Fruit fly (Drosophila melanogaster) whole organism, pupa: Measurements from ENCODE around the gene CG31029.

ENCODE experiments used
- CG10348 ChIP-seq: fragments of 200-800 bp; sonication (Bioruptor generic); IDR thresholded peaks from 2 replicates; pipeline ENCODE4 v1.3.6; 2022; ENCODE audit warnings: missing biosample characterization, missing genetic modification characterization
- CG15710 ChIP-seq: fragments of 200-800 bp; sonication (Bioruptor generic); optimal IDR thresholded peaks from 2 replicates; lab custom pipeline; 2018; ENCODE audit warnings: missing biosample characterization, mild to moderate bottlenecking, missing genetic modification characterization, moderate library complexity
- CG17806 ChIP-seq: fragments of 200-800 bp; sonication (Bioruptor generic); optimal IDR thresholded peaks from 2 replicates; lab custom pipeline; 2018; ENCODE audit warnings: missing biosample characterization, mild to moderate bottlenecking, missing genetic modification characterization, moderate library complexity
- CG32121 ChIP-seq: fragments of 200-800 bp; sonication (Bioruptor generic); IDR thresholded peaks from 2 replicates; pipeline ENCODE4 v1.3.6; 2022; ENCODE audit warnings: missing biosample characterization, missing genetic modification characterization
- CG34367 ChIP-seq: fragments of 200-800 bp; sonication (Bioruptor generic); optimal IDR thresholded peaks from 2 replicates; lab custom pipeline; 2018; ENCODE audit warnings: missing biosample characterization, mild to moderate bottlenecking, missing genetic modification characterization
- CG4496 ChIP-seq: fragments of 200-800 bp; sonication (Bioruptor generic); IDR thresholded peaks from 3 replicates; pipeline ENCODE4 v1.3.6; 2022; ENCODE audit warnings: missing biosample characterization, missing genetic modification characterization
- CG8159 ChIP-seq: fragments of 200-800 bp; sonication (Bioruptor generic); optimal IDR thresholded peaks from 3 replicates; lab custom pipeline; 2018; ENCODE audit warnings: missing biosample characterization, mild to moderate bottlenecking, missing genetic modification characterization, moderate library complexity
- Pif1B ChIP-seq: fragments of 200-800 bp; sonication (Bioruptor generic); optimal IDR thresholded peaks from 3 replicates; lab custom pipeline; 2016; ENCODE audit warnings: missing biosample characterization, missing genetic modification characterization
- Snoo ChIP-seq: fragments of 200-800 bp; sonication (Bioruptor generic); optimal IDR thresholded peaks from 3 replicates; lab custom pipeline; 2017; ENCODE audit warnings: missing biosample characterization, mild to moderate bottlenecking, missing genetic modification characterization, inconsistent platforms
- rn ChIP-seq: fragments of 200-800 bp; sonication (Bioruptor generic); IDR thresholded peaks from 2 replicates; pipeline ENCODE4 v1.3.6; 2022; ENCODE audit warnings: missing biosample characterization, missing genetic modification characterization

DNA sequence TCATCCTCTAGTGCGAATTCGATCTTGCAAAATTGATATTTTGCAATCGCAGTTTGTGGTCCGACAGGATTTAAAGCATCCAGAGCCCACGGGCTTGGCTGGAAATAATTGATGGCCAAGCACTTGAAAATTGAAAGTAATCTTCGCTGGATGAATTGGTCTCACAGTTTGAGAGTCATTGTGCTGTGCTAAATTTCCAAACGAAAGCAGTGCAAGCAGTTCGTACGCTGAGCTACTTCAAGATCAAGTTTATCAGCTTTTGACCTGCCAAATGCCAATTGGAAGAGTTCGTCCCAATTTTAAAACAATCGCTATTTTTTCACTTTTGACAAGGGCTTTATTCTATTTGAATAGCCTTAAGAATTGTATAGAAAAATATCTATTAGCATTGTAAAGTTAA lies 21.7 kb upstream of the CG31029 start:
- TF ChIP-seq Snoo (tag; lab: Kevin White, UChicago): no peak
- TF ChIP-seq CG17806 (tag; lab: Kevin White, UChicago): no peak
- TF ChIP-seq CG34367 (tag; lab: Kevin White, UChicago): no peak
- TF ChIP-seq CG4496 (GFP tag; lab: Robert Waterston, UW): peak; percentile 17; the same call in 1 of the 3 replicates
- no peak for TF ChIP-seq CG8159 (tag; lab: Kevin White, UChicago)
- no peak for TF ChIP-seq Pif1B (GFP tag; lab: Kevin White, UChicago)
- TF ChIP-seq rn (GFP tag; lab: Robert Waterston, UW): no peak
- no peak for TF ChIP-seq CG32121 (GFP tag; lab: Robert Waterston, UW)
- no peak for TF ChIP-seq CG15710 (tag; lab: Kevin White, UChicago)
- no peak for TF ChIP-seq CG10348 (GFP tag; lab: Robert Waterston, UW)
